Worm (Caenorhabditis elegans): ENCODE measurements around the gene oac-46.

DNA sequence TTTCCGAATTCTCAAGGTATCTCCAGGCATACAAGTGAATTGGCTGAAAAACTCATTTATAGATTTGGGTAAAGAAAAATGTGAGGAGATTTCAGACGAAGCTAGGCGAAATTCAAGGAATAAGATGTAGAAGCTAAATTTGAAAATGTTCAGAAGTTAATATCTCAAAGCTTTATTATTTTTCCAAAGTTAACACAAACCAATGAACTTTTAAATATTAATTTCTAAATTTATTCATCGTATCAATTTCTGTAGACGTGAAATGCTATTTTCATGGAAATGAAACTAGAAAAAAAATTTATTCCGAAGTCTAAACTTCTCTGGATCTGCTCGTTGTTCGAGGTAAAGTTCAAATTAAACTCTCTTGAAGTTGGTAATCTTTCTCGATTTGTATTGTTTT is 6.6 kb downstream of the oac-46 start, which contains the start of gene agxt-1:
- TF ChIP-seq F10B5.3 (tag; optimal IDR thresholded peaks at IDR 0.05) (no peak), mep-1 (tag; optimal IDR thresholded peaks at IDR 0.05) (no peak), mdt-29 (GFP tag; IDR thresholded peaks at IDR 0.05) (no peak), lsy-2 (tag; optimal IDR thresholded peaks at IDR 0.05) (no peak), nhr-28 (tag; optimal IDR thresholded peaks at IDR 0.05) (no peak), rbr-2 (tag; optimal IDR thresholded peaks at IDR 0.05) (no peak), ZK546.5 (tag; optimal IDR thresholded peaks at IDR 0.05) (no peak), unc-39 (tag; optimal IDR thresholded peaks at IDR 0.05) (no peak), nhr-111 (GFP tag; optimal IDR thresholded peaks at IDR 0.05) (no peak), skn-1 (tag; optimal IDR thresholded peaks at IDR 0.05) (no peak), pqm-1 (tag; optimal IDR thresholded peaks at IDR 0.05) (no peak), unc-130 (GFP tag; optimal IDR thresholded peaks at IDR 0.05) (no peak), dpl-1 (GFP tag; optimal IDR thresholded peaks at IDR 0.05) (no peak)

Data from whole organism, L4 larva.